Worm (Caenorhabditis elegans) whole organism, late embryonic: ENCODE results near the gene col-107.

Source experiments
- ama-1 ChIP-seq: fragments of 150-350 bp; optimal IDR thresholded peaks from 2 replicates; lab custom pipeline; 2014
- ceh-31 ChIP-seq: sonication (generic microtip); optimal IDR thresholded peaks from 2 replicates; lab custom pipeline; 2016; ENCODE audit warnings: missing genetic modification characterization, missing compliant biosample characterization
- fax-1 ChIP-seq: sonication (generic microtip); optimal IDR thresholded peaks from 2 replicates; lab custom pipeline; 2016; ENCODE audit warnings: missing genotype, missing genetic modification characterization, missing compliant biosample characterization
- hlh-30 ChIP-seq: sonication (generic microtip); optimal IDR thresholded peaks from 2 replicates; lab custom pipeline; 2017; ENCODE audit warnings: antibody characterized with exemption, missing genetic modification characterization, missing compliant biosample characterization; ENCODE audit not compliant: insufficient read depth
- ref-2 ChIP-seq: sonication (generic microtip); optimal IDR thresholded peaks from 2 replicates; lab custom pipeline; 2016; ENCODE audit warnings: missing genetic modification characterization, missing compliant biosample characterization
- sox-4 ChIP-seq: sonication (generic microtip); optimal IDR thresholded peaks from 2 replicates; lab custom pipeline; 2017; ENCODE audit warnings: mild to moderate bottlenecking, missing genetic modification characterization, inconsistent platforms, missing compliant biosample characterization
- syd-9 ChIP-seq: sonication (generic microtip); optimal IDR thresholded peaks from 2 replicates; lab custom pipeline; 2016; ENCODE audit warnings: mild to moderate bottlenecking, missing genetic modification characterization, moderate library complexity, missing compliant biosample characterization
- unc-3 ChIP-seq, 2 experiments: fragments of 200-800 bp in 1 of 2; sonication (Bioruptor generic) in 1 of 2; sonication (generic microtip) in 1 of 2; conservative IDR thresholded peaks in 1 of 2; optimal IDR thresholded peaks in 1 of 2; 2 replicates each; pipeline versions ENCODE4 v1.3.6 to Lab custom; 2016 to 2022; ENCODE audit warnings: missing compliant biosample characterization in 2 of 2, missing genetic modification characterization in 2 of 2, missing genetic modification reagents in 1 of 2

col-107 gene

DNA sequence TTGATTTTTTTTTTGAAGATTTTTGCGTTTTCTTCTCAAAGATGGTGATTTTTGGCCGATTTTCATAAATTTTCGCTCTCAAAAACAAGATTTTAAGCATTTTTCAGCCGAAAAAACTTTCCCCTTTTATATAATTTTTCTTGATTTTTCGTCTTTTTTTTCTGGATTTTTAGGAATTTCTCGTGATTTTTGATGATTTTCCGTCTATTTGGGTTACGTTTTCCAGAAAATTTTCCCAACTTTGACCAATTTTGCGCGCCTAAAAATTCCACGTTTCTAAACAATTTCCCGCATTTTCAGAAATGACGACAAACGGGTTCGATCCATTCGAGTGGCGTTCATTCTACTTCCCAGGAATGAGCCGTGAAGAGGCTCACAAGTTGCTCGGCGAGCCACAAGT lies 48.5 kb downstream of the col-107 start, which contains the start of gene ced-2:
TSS of gene ced-2 (plus strand) at position 301 of the 400 bp plus-strand sequence.
- no peak for TF ChIP-seq ama-1
- TF ChIP-seq ref-2 (tag; lab: Kevin White, UChicago) = no peak
- TF ChIP-seq syd-9 (tag; lab: Kevin White, UChicago) = no peak
- TF ChIP-seq fax-1 = no peak
- TF ChIP-seq hlh-30 (tag; lab: Kevin White, UChicago) = no peak
- TF ChIP-seq unc-3 (GFP tag; conservative IDR thresholded peaks at IDR 0.05; lab: Robert Waterston, UW) = no peak
- TF ChIP-seq unc-3 (tag; optimal IDR thresholded peaks at IDR 0.05; lab: Kevin White, UChicago) = no peak
- no peak for TF ChIP-seq ceh-31 (tag; lab: Kevin White, UChicago)
- no peak for TF ChIP-seq sox-4 (tag; lab: Kevin White, UChicago)
